Fruit fly (Drosophila melanogaster) whole organism, embryonic: ENCODE results near the gene CG17169.

Experiments
- Abd-B ChIP-seq: fragments of 200-800 bp; sonication (Bioruptor generic); optimal IDR thresholded peaks from 2 replicates; lab custom pipeline; 2018; ENCODE audit warnings: missing biosample characterization, mild to moderate bottlenecking, missing genetic modification characterization, moderate library complexity
- Atf6 ChIP-seq: fragments of 200-800 bp; sonication (Bioruptor generic); IDR thresholded peaks from 2 replicates; pipeline ENCODE4 v1.3.6; 2022; ENCODE audit warnings: missing biosample characterization, missing genetic modification characterization
- CG10147 ChIP-seq: fragments of 200-800 bp; sonication (Bioruptor generic); optimal IDR thresholded peaks from 2 replicates; lab custom pipeline; 2019; ENCODE audit warnings: missing biosample characterization, mild to moderate bottlenecking, missing genetic modification characterization, moderate library complexity
- CG10431 ChIP-seq: fragments of 200-800 bp; sonication (Bioruptor generic); optimal IDR thresholded peaks from 3 replicates; lab custom pipeline; 2018; ENCODE audit warnings: missing biosample characterization, mild to moderate bottlenecking, missing genetic modification characterization
- CG11093 ChIP-seq: fragments of 200-800 bp; sonication (Bioruptor generic); IDR thresholded peaks from 3 replicates; pipeline ENCODE4 v1.3.6; 2022; ENCODE audit warnings: missing biosample characterization, missing genetic modification characterization
- CG12219 ChIP-seq: fragments of 200-800 bp; sonication (Bioruptor generic); optimal IDR thresholded peaks from 3 replicates; lab custom pipeline; 2018; ENCODE audit warnings: missing biosample characterization, mild to moderate bottlenecking, missing genetic modification characterization
- CG12744 ChIP-seq: fragments of 200-800 bp; sonication (Bioruptor generic); optimal IDR thresholded peaks from 2 replicates; lab custom pipeline; 2016; ENCODE audit warnings: missing biosample characterization, missing genetic modification characterization
- CG15269 ChIP-seq: fragments of 200-800 bp; sonication (Bioruptor generic); optimal IDR thresholded peaks from 2 replicates; lab custom pipeline; 2018; ENCODE audit warnings: missing biosample characterization, mild to moderate bottlenecking, missing genetic modification characterization, moderate library complexity
- CG15514 ChIP-seq: fragments of 200-800 bp; sonication (Bioruptor generic); optimal IDR thresholded peaks from 3 replicates; lab custom pipeline; 2017; ENCODE audit warnings: missing biosample characterization, missing genetic modification characterization, mild to moderate bottlenecking, moderate library complexity, missing genetic modification reagents
- CG16815 ChIP-seq: fragments of 200-800 bp; sonication (Bioruptor generic); optimal IDR thresholded peaks from 3 replicates; lab custom pipeline; 2017; ENCODE audit warnings: missing biosample characterization, mild to moderate bottlenecking, missing genetic modification characterization
- CG17568 ChIP-seq: fragments of 200-800 bp; sonication (Bioruptor generic); optimal IDR thresholded peaks from 2 replicates; lab custom pipeline; 2018; ENCODE audit warnings: missing biosample characterization, mild to moderate bottlenecking, missing genetic modification characterization, moderate library complexity
- CG2120 ChIP-seq: fragments of 200-800 bp; sonication (Bioruptor generic); optimal IDR thresholded peaks from 3 replicates; lab custom pipeline; 2016; ENCODE audit warnings: missing biosample characterization, missing genetic modification characterization
- CG3163 ChIP-seq: fragments of 200-800 bp; sonication (Bioruptor generic); optimal IDR thresholded peaks from 3 replicates; lab custom pipeline; 2016; ENCODE audit warnings: missing biosample characterization, missing genetic modification characterization
- CG34422 ChIP-seq: fragments of 200-800 bp; sonication (Bioruptor generic); IDR thresholded peaks from 3 replicates; pipeline ENCODE4 v1.3.6; 2022; ENCODE audit warnings: missing biosample characterization, missing genetic modification characterization
- CG3838 ChIP-seq: fragments of 200-800 bp; sonication (Bioruptor generic); optimal IDR thresholded peaks from 3 replicates; lab custom pipeline; 2016; ENCODE audit warnings: missing biosample characterization, missing genetic modification characterization
- CG6791 ChIP-seq: fragments of 200-800 bp; sonication (Bioruptor generic); IDR thresholded peaks from 3 replicates; pipeline ENCODE4 v1.3.6; 2022; ENCODE audit warnings: missing biosample characterization, missing genetic modification characterization; ENCODE audit not compliant: partially characterized antibody
- CG6854 ChIP-seq: fragments of 200-800 bp; sonication (Bioruptor generic); optimal IDR thresholded peaks from 3 replicates; lab custom pipeline; 2017; ENCODE audit warnings: missing biosample characterization, mild to moderate bottlenecking, missing genetic modification characterization
- CG7372 ChIP-seq: fragments of 200-800 bp; sonication (Bioruptor generic); IDR thresholded peaks from 2 replicates; pipeline ENCODE4 v1.3.6; 2022; ENCODE audit warnings: missing biosample characterization, missing genetic modification characterization
- CG7745 ChIP-seq: fragments of 200-800 bp; sonication (Bioruptor generic); optimal IDR thresholded peaks from 2 replicates; lab custom pipeline; 2018; ENCODE audit warnings: missing biosample characterization, mild to moderate bottlenecking, missing genetic modification characterization, moderate library complexity
- CG7839 ChIP-seq: fragments of 200-800 bp; sonication (Bioruptor generic); optimal IDR thresholded peaks from 3 replicates; lab custom pipeline; 2018; ENCODE audit warnings: missing biosample characterization, mild to moderate bottlenecking, missing genetic modification characterization, moderate library complexity
- CG8359 ChIP-seq: fragments of 200-800 bp; sonication (Bioruptor generic); optimal IDR thresholded peaks from 2 replicates; lab custom pipeline; 2017; ENCODE audit warnings: missing biosample characterization, mild to moderate bottlenecking, missing genetic modification characterization, borderline replicate concordance
- CG8388 ChIP-seq: fragments of 200-800 bp; sonication (Bioruptor generic); optimal IDR thresholded peaks from 2 replicates; lab custom pipeline; 2019; ENCODE audit warnings: missing biosample characterization, mild to moderate bottlenecking, missing genetic modification characterization, moderate library complexity
- CG8478 ChIP-seq: fragments of >200 bp; optimal IDR thresholded peaks from 2 replicates; lab custom pipeline; 2018
- CG8944 ChIP-seq: fragments of 200-800 bp; sonication (Bioruptor generic); optimal IDR thresholded peaks from 3 replicates; lab custom pipeline; 2016; ENCODE audit warnings: missing biosample characterization, missing genetic modification characterization
- D19B ChIP-seq: fragments of 200-800 bp; sonication (Bioruptor generic); optimal IDR thresholded peaks from 2 replicates; lab custom pipeline; 2017; ENCODE audit warnings: missing biosample characterization, mild to moderate bottlenecking, missing genetic modification characterization
- Dip2 ChIP-seq: fragments of 200-800 bp; sonication (Bioruptor generic); IDR thresholded peaks from 2 replicates; pipeline ENCODE4 v1.3.6; 2022; ENCODE audit warnings: missing biosample characterization, missing genetic modification characterization
- E2f1 ChIP-seq: fragments of 200-800 bp; sonication (Bioruptor generic); IDR thresholded peaks from 2 replicates; pipeline ENCODE4 v1.3.6; 2022; ENCODE audit warnings: missing biosample characterization, missing genetic modification characterization
- Hr78 ChIP-seq, 2 experiments: fragments of 200-800 bp in 1 of 2; fragments of >200 bp in 1 of 2; sonication (Bioruptor generic) in 1 of 2; optimal IDR thresholded peaks; 2 replicates each; lab custom pipeline; 2017 to 2019; ENCODE audit warnings: missing biosample characterization in 2 of 2, missing genetic modification characterization in 2 of 2, mild to moderate bottlenecking in 1 of 2, moderate library complexity in 1 of 2
- Med ChIP-seq: fragments of 200-800 bp; sonication (Bioruptor generic); peaks from one replicate; lab custom pipeline; 2016; ENCODE audit warnings: missing biosample characterization, missing genetic modification characterization, mild to moderate bottlenecking, inconsistent platforms, moderate library complexity
- Pdp1 ChIP-seq, 2 experiments: fragments of 200-800 bp; sonication (Bioruptor generic); optimal IDR thresholded peaks; 3 replicates each; lab custom pipeline; 2016; ENCODE audit warnings: missing biosample characterization in 2 of 2, missing genetic modification characterization in 2 of 2, mild to moderate bottlenecking in 1 of 2, moderate library complexity in 1 of 2
- Ravus ChIP-seq: fragments of 200-800 bp; sonication (Bioruptor generic); IDR thresholded peaks from 2 replicates; pipeline ENCODE4 v1.3.6; 2022; ENCODE audit warnings: missing biosample characterization, missing genetic modification characterization
- Ssrp ChIP-seq: fragments of 200-800 bp; sonication (Bioruptor generic); optimal IDR thresholded peaks from 2 replicates; lab custom pipeline; 2018; ENCODE audit warnings: missing biosample characterization, mild to moderate bottlenecking, missing genetic modification characterization, moderate library complexity
- Vsx1 ChIP-seq: fragments of 200-800 bp; sonication (Bioruptor generic); optimal IDR thresholded peaks from 2 replicates; lab custom pipeline; 2017; ENCODE audit warnings: missing biosample characterization, mild to moderate bottlenecking, missing genetic modification characterization, missing genetic modification reagents
- cato ChIP-seq: fragments of 200-800 bp; sonication (Bioruptor generic); optimal IDR thresholded peaks from 2 replicates; lab custom pipeline; 2016; ENCODE audit warnings: missing biosample characterization, missing genetic modification characterization, borderline replicate concordance
- chif ChIP-seq, 2 experiments: fragments of 200-800 bp; sonication (Bioruptor generic); optimal IDR thresholded peaks; 3 replicates each; lab custom pipeline; 2016; ENCODE audit warnings: missing biosample characterization in 2 of 2, missing genetic modification characterization in 2 of 2
- chn ChIP-seq: fragments of 200-800 bp; sonication (Bioruptor generic); optimal IDR thresholded peaks from 2 replicates; lab custom pipeline; 2016; ENCODE audit warnings: missing biosample characterization, missing genetic modification characterization
- disco-r ChIP-seq: fragments of 200-800 bp; sonication (Bioruptor generic); optimal IDR thresholded peaks from 2 replicates; lab custom pipeline; 2016; ENCODE audit warnings: missing biosample characterization, missing genetic modification characterization
- dpn ChIP-seq, 2 experiments: fragments of 200-800 bp; sonication (Bioruptor generic); optimal IDR thresholded peaks; 3 replicates each; lab custom pipeline; 2016; ENCODE audit warnings: missing biosample characterization in 2 of 2, missing genetic modification characterization in 2 of 2
- en ChIP-seq: fragments of 200-800 bp; sonication (Bioruptor generic); optimal IDR thresholded peaks from 2 replicates; lab custom pipeline; 2016; ENCODE audit warnings: missing biosample characterization, missing genetic modification characterization
- exex ChIP-seq: fragments of 200-800 bp; sonication (Bioruptor generic); optimal IDR thresholded peaks from 4 replicates; lab custom pipeline; 2018; ENCODE audit warnings: missing biosample characterization, mild to moderate bottlenecking, missing genetic modification characterization, moderate library complexity
- fu2 ChIP-seq: fragments of 200-800 bp; sonication (Bioruptor generic); optimal IDR thresholded peaks from 2 replicates; lab custom pipeline; 2016; ENCODE audit warnings: missing biosample characterization, missing genetic modification characterization
- gcm ChIP-seq: fragments of 200-800 bp; sonication (Bioruptor generic); optimal IDR thresholded peaks from 2 replicates; lab custom pipeline; 2019; ENCODE audit warnings: missing biosample characterization, mild to moderate bottlenecking, missing genetic modification characterization, moderate library complexity
- hkb ChIP-seq, 2 experiments: fragments of 200-800 bp in 1 of 2; fragments of >200 bp in 1 of 2; sonication (Bioruptor generic) in 1 of 2; IDR thresholded peaks in 1 of 2; optimal IDR thresholded peaks in 1 of 2; 2 replicates each; pipeline versions ENCODE4 v1.3.6 to Lab custom; 2017 to 2022; ENCODE audit warnings: missing biosample characterization in 1 of 2, missing genetic modification characterization in 1 of 2
- p53 ChIP-seq: fragments of 200-800 bp; sonication (Bioruptor generic); optimal IDR thresholded peaks from 2 replicates; lab custom pipeline; 2016; ENCODE audit warnings: missing biosample characterization, missing genetic modification characterization
- pum ChIP-seq: fragments of 200-800 bp; sonication (Bioruptor generic); optimal IDR thresholded peaks from 2 replicates; lab custom pipeline; 2016; ENCODE audit warnings: missing biosample characterization, missing genetic modification characterization
- schlank ChIP-seq: fragments of 200-800 bp; sonication (Bioruptor generic); optimal IDR thresholded peaks from 2 replicates; lab custom pipeline; 2018; ENCODE audit warnings: missing biosample characterization, mild to moderate bottlenecking, missing genetic modification characterization
- so ChIP-seq: fragments of 200-800 bp; sonication (Bioruptor generic); IDR thresholded peaks from 3 replicates; pipeline ENCODE4 v1.3.6; 2022; ENCODE audit warnings: missing biosample characterization, missing genetic modification characterization
- sob ChIP-seq: fragments of 200-800 bp; sonication (Bioruptor generic); IDR thresholded peaks from 2 replicates; pipeline ENCODE4 v1.3.6; 2022; ENCODE audit warnings: missing biosample characterization, missing genetic modification characterization
- tgo ChIP-seq: fragments of 200-800 bp; sonication (Bioruptor generic); IDR thresholded peaks from 3 replicates; pipeline ENCODE4 v1.3.6; 2022; ENCODE audit warnings: missing biosample characterization, missing genetic modification characterization
- unpg ChIP-seq: fragments of 200-800 bp; sonication (Bioruptor generic); optimal IDR thresholded peaks from 3 replicates; lab custom pipeline; 2018; ENCODE audit warnings: missing biosample characterization, mild to moderate bottlenecking, missing genetic modification characterization, moderate library complexity
- usp ChIP-seq: fragments of >200 bp; optimal IDR thresholded peaks from 2 replicates; lab custom pipeline; 2017; ENCODE audit warnings: missing biosample characterization, missing genetic modification characterization

CG17169 gene

dm6 chrX:23105692-23106091 lies 21.2 kb downstream of the CG17169 start, which contains the start of gene ATbp (continued):
- TF ChIP-seq chif (GFP tag; optimal IDR thresholded peaks at IDR 0.05; lab: Kevin White, UChicago) (no peak), CG8478 (lab: Kevin White, UChicago) (no peak), E2f1 (GFP tag; lab: Robert Waterston, UW) (no peak), schlank (tag; lab: Kevin White, UChicago) (no peak), tgo (GFP tag; lab: Robert Waterston, UW) (no peak), CG7372 (GFP tag; lab: Robert Waterston, UW) (no peak), CG6854 (no peak), CG11093 (GFP tag; lab: Robert Waterston, UW) (no peak), Abd-B (peak; percentile 77), fu2 (GFP tag; lab: Kevin White, UChicago) (no peak), en (no peak), CG7839 (tag; lab: Kevin White, UChicago) (no peak), Dip2 (GFP tag; lab: Robert Waterston, UW) (no peak), unpg (GFP tag; lab: Kevin White, UChicago) (no peak), gcm (GFP tag; lab: Kevin White, UChicago) (no peak), CG34422 (GFP tag; lab: Robert Waterston, UW) (no peak), sob (no peak), CG8944 (no peak), Atf6 (GFP tag; lab: Robert Waterston, UW) (no peak), p53 (no peak), dpn (GFP tag; optimal IDR thresholded peaks at IDR 0.05; lab: Kevin White, UChicago) (no peak), usp (GFP tag; lab: Kevin White, UChicago) (no peak), CG10147 (GFP tag; lab: Kevin White, UChicago) (no peak), cato (no peak), CG15269 (no peak), CG6791 (GFP tag; lab: Robert Waterston, UW) (peak; percentile 96), CG3838 (no peak), CG17568 (GFP tag; lab: Kevin White, UChicago) (no peak), hkb (optimal IDR thresholded peaks at IDR 0.05; lab: Kevin White, UChicago) (no peak), hkb (GFP tag; IDR thresholded peaks at IDR 0.05; lab: Robert Waterston, UW) (no peak), CG3163 (GFP tag; lab: Kevin White, UChicago) (no peak), chn (GFP tag; lab: Kevin White, UChicago) (no peak), Ssrp (no peak), CG10431 (GFP tag; lab: Kevin White, UChicago) (no peak), Hr78 (GFP tag; optimal IDR thresholded peaks at IDR 0.05; lab: Kevin White, UChicago) (no peak), CG15514 (GFP tag; lab: Kevin White, UChicago) (peak; percentile 38), Med (GFP tag; lab: Kevin White, UChicago) (peak; percentile 36), exex (tag; lab: Kevin White, UChicago) (no peak), Ravus (GFP tag; lab: Robert Waterston, UW) (no peak), CG2120 (no peak), so (GFP tag; lab: Robert Waterston, UW) (no peak), Pdp1 (GFP tag; optimal IDR thresholded peaks at IDR 0.05; lab: Kevin White, UChicago) (no peak), Vsx1 (GFP tag; lab: Kevin White, UChicago) (no peak), CG12219 (GFP tag; lab: Kevin White, UChicago) (no peak), D19B (GFP tag; lab: Kevin White, UChicago) (no peak), pum (GFP tag; lab: Kevin White, UChicago) (no peak), CG8388 (no peak), CG16815 (GFP tag; lab: Kevin White, UChicago) (no peak), CG8359 (no peak), disco-r (GFP tag; lab: Kevin White, UChicago) (no peak), CG12744 (GFP tag; lab: Kevin White, UChicago) (no peak), CG7745 (tag; lab: Kevin White, UChicago) (no peak)
